Fruit fly (Drosophila melanogaster): Measurements from ENCODE around the gene Tcs6.

DNA sequence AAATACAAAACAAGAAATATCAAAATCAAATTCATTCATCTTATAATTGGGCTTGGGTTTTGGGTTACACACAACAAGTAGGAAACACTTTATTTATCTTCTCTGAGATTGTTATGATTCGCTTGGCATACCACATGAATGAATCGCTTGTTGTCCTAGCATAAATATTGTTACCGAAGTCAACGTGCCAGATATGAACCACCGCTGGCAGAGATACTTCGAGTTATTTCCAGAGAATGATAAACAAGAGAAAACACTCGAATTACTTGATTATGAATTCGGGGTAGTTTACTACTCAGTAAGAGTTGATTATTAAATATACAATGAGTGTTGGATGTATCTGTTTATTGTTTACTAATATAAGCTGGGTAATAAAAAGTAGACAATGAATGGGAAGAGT is 46.5 kb downstream of the Tcs6 start:
- TF ChIP-seq Dll (optimal IDR thresholded peaks at IDR 0.05) (no peak), psq (optimal IDR thresholded peaks at IDR 0.05) (no peak), usp (GFP tag; optimal IDR thresholded peaks at IDR 0.05) (no peak), pan (optimal IDR thresholded peaks at IDR 0.05) (no peak)

Measured in whole organism.